Worm (Caenorhabditis elegans): ENCODE measurements around the gene bath-37.

- TF ChIP-seq skn-1 (tag; optimal IDR thresholded peaks at IDR 0.05) (no peak), ama-1 (optimal IDR thresholded peaks at IDR 0.05) (no peak), nhr-237 (tag; optimal IDR thresholded peaks at IDR 0.05) (no peak), R02D3.7 (tag; optimal IDR thresholded peaks at IDR 0.05) (no peak), elt-1 (tag; optimal IDR thresholded peaks at IDR 0.05) (no peak), blmp-1 (tag; optimal IDR thresholded peaks at IDR 0.05; ENCODE audit: insufficient read depth) (no peak), nhr-11 (tag; optimal IDR thresholded peaks at IDR 0.05) (no peak)
These were observed 37.7 kb upstream of the bath-37 start, which contains the start of the genes T12G3.6 and mrpl-51 for ce11 chrIV:12031003-12031402.
